Worm (Caenorhabditis elegans): ENCODE data around the gene jnk-1.

jnk-1 gene

DNA sequence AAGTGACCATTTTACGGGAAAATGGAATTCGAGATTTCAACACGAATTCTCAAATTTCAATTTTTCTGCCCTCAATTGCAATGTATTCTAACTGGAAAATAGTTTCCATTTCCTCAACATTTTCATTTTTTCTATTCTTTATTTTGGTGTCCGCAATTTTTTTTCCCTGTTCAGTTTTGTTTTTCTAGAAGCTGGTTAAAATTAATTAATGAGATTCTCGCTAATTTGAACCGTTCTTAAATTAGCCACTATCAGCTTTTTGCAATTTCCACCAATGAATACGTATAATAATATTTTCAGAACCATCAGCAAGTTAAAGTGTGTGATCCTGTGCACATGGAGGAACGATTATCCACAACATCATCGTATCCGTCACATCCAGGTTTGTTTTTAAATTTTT, at the start of gene jnk-1:
jnk-1 (plus strand) TSS at position 301 of the 400 bp plus-strand sequence.
- TF ChIP-seq R02D3.7 (tag; optimal IDR thresholded peaks at IDR 0.05), result no peak
- TF ChIP-seq sem-4 (tag; optimal IDR thresholded peaks at IDR 0.05), result no peak
- no peak for TF ChIP-seq dmd-4 (tag; optimal IDR thresholded peaks at IDR 0.05)
- no peak for TF ChIP-seq lsy-2 (tag; optimal IDR thresholded peaks at IDR 0.05)
- TF ChIP-seq C34F6.9 (tag; optimal IDR thresholded peaks at IDR 0.05), result no peak
- TF ChIP-seq unc-55 (GFP tag; optimal IDR thresholded peaks at IDR 0.05), result no peak
- no peak for TF ChIP-seq ztf-4 (tag; optimal IDR thresholded peaks at IDR 0.05)
- TF ChIP-seq nhr-77 (tag; optimal IDR thresholded peaks at IDR 0.05), result no peak

DNA sequence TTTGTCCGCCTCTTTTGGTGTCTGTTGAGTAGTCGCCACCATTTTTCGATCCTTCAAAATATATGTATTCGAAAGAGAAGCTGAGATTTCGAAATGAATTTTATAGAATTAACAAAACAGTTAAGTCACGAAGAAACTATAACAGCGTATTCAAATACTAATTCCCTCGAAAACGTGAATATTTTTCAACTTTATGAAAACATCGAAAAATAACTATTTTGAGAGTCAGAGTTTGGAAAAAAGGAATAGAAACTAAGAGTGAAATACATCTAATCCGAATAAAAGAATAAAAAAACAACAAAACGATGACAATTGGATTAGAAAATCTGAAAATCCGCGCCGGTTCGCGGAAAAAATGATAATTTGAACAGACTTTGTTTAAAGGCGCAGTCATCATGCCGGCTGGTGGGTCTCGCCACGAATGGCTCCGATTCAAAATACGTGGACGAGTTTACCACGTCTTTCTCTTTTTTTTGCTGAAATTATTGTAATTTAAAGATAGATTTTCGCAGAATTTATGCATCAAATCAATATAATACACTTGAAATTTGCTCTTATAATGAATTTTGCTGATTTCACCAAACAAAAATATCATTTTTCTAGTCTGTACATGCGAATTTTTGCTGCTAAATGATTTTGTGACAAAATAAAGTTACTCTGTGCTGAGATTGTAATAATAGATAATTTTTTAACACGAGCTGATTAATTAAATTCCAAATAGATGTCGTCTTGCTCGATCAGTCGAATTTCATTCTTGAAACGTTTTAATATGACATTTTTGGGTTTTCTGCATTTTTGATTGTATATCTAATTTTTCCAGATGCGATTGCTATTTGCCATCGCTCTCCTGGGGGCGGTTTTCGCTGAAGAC, 47.3 kb upstream of the jnk-1 start, which contains the start of the genes rpn-1 and ribo-1:
rpn-1 (minus strand) TSS at position 51 of the 871 bp plus-strand sequence.
ribo-1 (plus strand) TSS at position 821 of the 871 bp plus-strand sequence.
- no peak for TF ChIP-seq ztf-11 (tag; optimal IDR thresholded peaks at IDR 0.05)
- no peak for TF ChIP-seq mab-5 (tag; optimal IDR thresholded peaks at IDR 0.05)
- peak; percentile 99 for TF ChIP-seq skn-1 (tag; optimal IDR thresholded peaks at IDR 0.05)
- peak; percentile 84 for TF ChIP-seq crh-2 (tag; optimal IDR thresholded peaks at IDR 0.05)
- TF ChIP-seq ceh-82 (tag; optimal IDR thresholded peaks at IDR 0.05), result no peak
- peak; percentile 5 for TF ChIP-seq snpc-4 (tag; optimal IDR thresholded peaks at IDR 0.05)
- no peak for TF ChIP-seq ZK546.5 (tag; optimal IDR thresholded peaks at IDR 0.05)
- TF ChIP-seq Y55F3AM.14 (GFP tag; optimal IDR thresholded peaks at IDR 0.05), result no peak
- TF ChIP-seq nhr-77 (tag; optimal IDR thresholded peaks at IDR 0.05), result no peak
- TF ChIP-seq sem-4 (tag; optimal IDR thresholded peaks at IDR 0.05), result no peak
- no peak for TF ChIP-seq blmp-1 (tag; optimal IDR thresholded peaks at IDR 0.05; ENCODE audit: insufficient read depth)
- TF ChIP-seq sma-9 (GFP tag; optimal IDR thresholded peaks at IDR 0.05), result no peak
- no peak for TF ChIP-seq sma-9 (tag; optimal IDR thresholded peaks at IDR 0.05)
- TF ChIP-seq lsy-2 (tag; optimal IDR thresholded peaks at IDR 0.05), result peak in 1 of 2 experiments; percentile 64
- TF ChIP-seq nhr-25 (tag; optimal IDR thresholded peaks at IDR 0.05), result peak; percentile 12
- peak; percentile 68 for TF ChIP-seq unc-55 (GFP tag; optimal IDR thresholded peaks at IDR 0.05)
- peak; percentile 50 for TF ChIP-seq nhr-129 (tag; optimal IDR thresholded peaks at IDR 0.05)
- TF ChIP-seq ztf-4 (tag; optimal IDR thresholded peaks at IDR 0.05), result no peak
- peak; percentile 74 for TF ChIP-seq C34F6.9 (tag; optimal IDR thresholded peaks at IDR 0.05)

ce11 chrIV:6912851-6913588, 44.4 kb upstream of the jnk-1 start, which contains the start of gene T22D1.3:
TSS of gene T22D1.3 (plus strand) at chrIV:6913538.
- no peak for TF ChIP-seq gmeb-1 (tag; optimal IDR thresholded peaks at IDR 0.05)
- no peak for TF ChIP-seq nhr-6 (tag; optimal IDR thresholded peaks at IDR 0.05)
- TF ChIP-seq sma-3 (GFP tag; optimal IDR thresholded peaks at IDR 0.05), result no peak
- TF ChIP-seq peb-1 (tag; optimal IDR thresholded peaks at IDR 0.05), result no peak
- TF ChIP-seq lsy-2 (tag; optimal IDR thresholded peaks at IDR 0.05), result peak in 1 of 2 experiments; percentile 30
- no peak for TF ChIP-seq mbf-1 (tag; optimal IDR thresholded peaks at IDR 0.05)
- no peak for TF ChIP-seq zag-1 (tag; optimal IDR thresholded peaks at IDR 0.05)
- no peak for TF ChIP-seq nhr-23 (tag; optimal IDR thresholded peaks at IDR 0.05)
- TF ChIP-seq crh-2 (tag; optimal IDR thresholded peaks at IDR 0.05), result no peak
- peak; percentile 30 for TF ChIP-seq snpc-4 (tag; optimal IDR thresholded peaks at IDR 0.05)
- no peak for TF ChIP-seq nhr-21 (tag; optimal IDR thresholded peaks at IDR 0.05)
- no peak for TF ChIP-seq aly-2 (tag; optimal IDR thresholded peaks at IDR 0.05)
- no peak for TF ChIP-seq unc-62 (GFP tag; optimal IDR thresholded peaks at IDR 0.05)
- TF ChIP-seq blmp-1 (tag; optimal IDR thresholded peaks at IDR 0.05; ENCODE audit: insufficient read depth), result no peak
- TF ChIP-seq C34F6.9 (tag; optimal IDR thresholded peaks at IDR 0.05), result peak; percentile 19
- no peak for TF ChIP-seq sem-4 (tag; optimal IDR thresholded peaks at IDR 0.05)
- peak; percentile 59 for TF ChIP-seq unc-55 (GFP tag; optimal IDR thresholded peaks at IDR 0.05)

ce11 chrIV:6914161-6914585, 43.3 kb upstream of the jnk-1 start:
- peak; percentile 26 for TF ChIP-seq snpc-4 (tag; optimal IDR thresholded peaks at IDR 0.05)

DNA sequence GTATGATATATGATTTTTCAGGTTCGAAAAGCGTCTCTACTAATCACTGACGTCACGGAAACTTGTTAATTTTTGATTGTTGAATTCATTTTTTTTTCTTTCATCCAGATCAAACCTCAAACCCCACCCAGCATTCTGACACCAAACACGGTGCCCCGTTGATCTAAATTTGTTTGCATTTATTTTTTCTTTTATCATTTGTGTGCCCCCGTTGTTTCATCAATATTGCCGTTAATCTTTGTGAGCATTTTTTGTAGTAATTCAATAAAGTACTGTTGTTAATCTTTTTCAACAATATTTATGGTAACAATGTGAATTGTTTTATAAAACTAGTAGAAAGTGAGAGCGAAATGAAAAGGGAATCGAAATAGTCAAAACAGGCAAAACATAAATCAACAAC, 40.6 kb upstream of the jnk-1 start:
- TF ChIP-seq gmeb-1 (tag; optimal IDR thresholded peaks at IDR 0.05), result no peak
- TF ChIP-seq alr-1 (tag; optimal IDR thresholded peaks at IDR 0.05), result no peak
- TF ChIP-seq nhr-25 (tag; optimal IDR thresholded peaks at IDR 0.05), result no peak
- no peak for TF ChIP-seq mab-5 (tag; optimal IDR thresholded peaks at IDR 0.05)
- TF ChIP-seq mdl-1 (tag; optimal IDR thresholded peaks at IDR 0.05), result no peak
- TF ChIP-seq nhr-10 (tag; optimal IDR thresholded peaks at IDR 0.05), result no peak
- no peak for TF ChIP-seq ama-1 (optimal IDR thresholded peaks at IDR 0.05)
- TF ChIP-seq C34F6.9 (tag; optimal IDR thresholded peaks at IDR 0.05), result no peak
- TF ChIP-seq unc-39 (tag; optimal IDR thresholded peaks at IDR 0.05), result no peak
- TF ChIP-seq nhr-77 (tag; optimal IDR thresholded peaks at IDR 0.05), result no peak
- no peak for TF ChIP-seq sma-9 (GFP tag; optimal IDR thresholded peaks at IDR 0.05)
- TF ChIP-seq sma-9 (tag; optimal IDR thresholded peaks at IDR 0.05), result no peak
